Worm (Caenorhabditis elegans): ENCODE measurements around the gene T24F1.7.

Gene T24F1.7

ce11 chrII:11302591-11302990, 9.7 kb upstream of the T24F1.7 start, which contains the start of gene samp-1:
TSS of gene samp-1 (plus strand) at chrII:11302891.
- no peak for TF ChIP-seq tbx-7 (tag; optimal IDR thresholded peaks at IDR 0.05)

ce11 chrII:11305627-11306449, 6.5 kb upstream of the T24F1.7 start, which contains the start of gene rsf-1:
TSS of gene rsf-1 (plus strand) at chrII:11306399.
- TF ChIP-seq lim-6 (tag; optimal IDR thresholded peaks at IDR 0.05) (no peak), unc-42 (tag; optimal IDR thresholded peaks at IDR 0.05) (peak; percentile 16), mec-3 (tag; optimal IDR thresholded peaks at IDR 0.05; ENCODE audit: borderline replicate concordance) (no peak), ceh-14 (tag; optimal IDR thresholded peaks at IDR 0.05) (no peak), ceh-24 (tag; optimal IDR thresholded peaks at IDR 0.05) (no peak), Y22D7AL.16 (tag; optimal IDR thresholded peaks at IDR 0.05) (no peak), syd-9 (tag; optimal IDR thresholded peaks at IDR 0.05) (no peak), ceh-34 (tag; optimal IDR thresholded peaks at IDR 0.05) (peak; percentile 52), dve-1 (tag; optimal IDR thresholded peaks at IDR 0.05) (no peak), ceh-18 (tag; optimal IDR thresholded peaks at IDR 0.05) (peak; percentile 21), ceh-31 (tag; optimal IDR thresholded peaks at IDR 0.05) (peak; percentile 27), dmd-4 (tag; optimal IDR thresholded peaks at IDR 0.05; ENCODE audit: borderline replicate concordance) (no peak), nfya-1 (tag; optimal IDR thresholded peaks at IDR 0.05) (peak; percentile 35), pros-1 (tag; optimal IDR thresholded peaks at IDR 0.05) (no peak), fax-1 (tag; optimal IDR thresholded peaks at IDR 0.05) (no peak), tbx-2 (tag; optimal IDR thresholded peaks at IDR 0.05) (peak; percentile 37), C08G9.2 (tag; optimal IDR thresholded peaks at IDR 0.05) (no peak), hlh-30 (tag; optimal IDR thresholded peaks at IDR 0.05; ENCODE audit: insufficient read depth) (peak; percentile 7), F13H6.1 (tag; optimal IDR thresholded peaks at IDR 0.05) (no peak)

ce11 chrII:11307332-11307731, 5.0 kb upstream of the T24F1.7 start:
- TF ChIP-seq ets-4 (tag; optimal IDR thresholded peaks at IDR 0.05) (no peak), C38D4.7 (GFP tag; optimal IDR thresholded peaks at IDR 0.05) (no peak), pat-9 (tag; optimal IDR thresholded peaks at IDR 0.05) (no peak), ceh-48 (tag; optimal IDR thresholded peaks at IDR 0.05) (no peak), syd-9 (tag; optimal IDR thresholded peaks at IDR 0.05) (no peak), hlh-15 (tag; optimal IDR thresholded peaks at IDR 0.05) (no peak), gmeb-2 (tag; optimal IDR thresholded peaks at IDR 0.05) (no peak), F13H6.1 (tag; optimal IDR thresholded peaks at IDR 0.05) (no peak), fax-1 (tag; optimal IDR thresholded peaks at IDR 0.05) (no peak), ceh-9 (tag; optimal IDR thresholded peaks at IDR 0.05) (no peak), nfya-1 (tag; optimal IDR thresholded peaks at IDR 0.05) (no peak), hlh-30 (tag; optimal IDR thresholded peaks at IDR 0.05; ENCODE audit: insufficient read depth) (no peak), sdc-2 (tag; optimal IDR thresholded peaks at IDR 0.05) (no peak), K02D7.2 (tag; optimal IDR thresholded peaks at IDR 0.05) (no peak), dve-1 (tag; optimal IDR thresholded peaks at IDR 0.05) (no peak), ceh-24 (tag; optimal IDR thresholded peaks at IDR 0.05) (no peak)

ce11 chrII:11307953-11308352, 4.4 kb upstream of the T24F1.7 start:
- TF ChIP-seq K09A11.1 (tag; optimal IDR thresholded peaks at IDR 0.05; ENCODE audit: insufficient read depth) = no peak
- TF ChIP-seq mec-3 (tag; optimal IDR thresholded peaks at IDR 0.05; ENCODE audit: borderline replicate concordance) = no peak
- no peak for TF ChIP-seq rnt-1 (tag; optimal IDR thresholded peaks at IDR 0.05)
- TF ChIP-seq gmeb-2 (tag; optimal IDR thresholded peaks at IDR 0.05) = no peak
- no peak for TF ChIP-seq elt-4 (tag; optimal IDR thresholded peaks at IDR 0.05)
- TF ChIP-seq ref-2 (tag; optimal IDR thresholded peaks at IDR 0.05) = no peak
- no peak for TF ChIP-seq unc-42 (tag; optimal IDR thresholded peaks at IDR 0.05)
- TF ChIP-seq ama-1 (optimal IDR thresholded peaks at IDR 0.05) = no peak
- TF ChIP-seq fkh-10 (GFP tag; optimal IDR thresholded peaks at IDR 0.05) = no peak
- no peak for TF ChIP-seq tbx-7 (tag; optimal IDR thresholded peaks at IDR 0.05)
- TF ChIP-seq pag-3 (tag; optimal IDR thresholded peaks at IDR 0.05; ENCODE audit: borderline replicate concordance) = no peak
- no peak for TF ChIP-seq dve-1 (tag; optimal IDR thresholded peaks at IDR 0.05)
- no peak for TF ChIP-seq fax-1 (tag; optimal IDR thresholded peaks at IDR 0.05)
- no peak for TF ChIP-seq C38D4.7 (GFP tag; optimal IDR thresholded peaks at IDR 0.05)
- no peak for TF ChIP-seq hlh-6 (tag; optimal IDR thresholded peaks at IDR 0.05)
- TF ChIP-seq T23F11.4 (GFP tag; optimal IDR thresholded peaks at IDR 0.05) = no peak
